Fruit fly (Drosophila melanogaster): Measurements from ENCODE around the gene Sf3a1.

dm6 chr3R:16984221-16984620 lies 17.9 kb downstream of the Sf3a1 start:
- TF ChIP-seq psq (optimal IDR thresholded peaks at IDR 0.05) (no peak), CG8478 (optimal IDR thresholded peaks at IDR 0.05) (no peak), Dll (optimal IDR thresholded peaks at IDR 0.05) (no peak)
